Fruit fly (Drosophila melanogaster) whole organism, embryonic: ENCODE data around the gene COX7AL2.
A peak's percentile ranks its signal among the peaks of the same experiment; 100 is the strongest.

Experiments
- CG10147 ChIP-seq: fragments of 200-800 bp; sonication (Bioruptor generic); optimal IDR thresholded peaks from 2 replicates; lab custom pipeline; 2019; ENCODE audit warnings: missing biosample characterization, mild to moderate bottlenecking, missing genetic modification characterization, moderate library complexity
- CG10543 ChIP-seq: fragments of 200-800 bp; sonication (Bioruptor generic); optimal IDR thresholded peaks from 3 replicates; lab custom pipeline; 2017; ENCODE audit warnings: missing biosample characterization, mild to moderate bottlenecking, missing genetic modification characterization, moderate library complexity
- CG1233 ChIP-seq: fragments of 200-800 bp; sonication (Bioruptor generic); optimal IDR thresholded peaks from 4 replicates; lab custom pipeline; 2018; ENCODE audit warnings: missing biosample characterization, mild to moderate bottlenecking, missing genetic modification characterization
- CG13123 ChIP-seq: fragments of 200-800 bp; sonication (Bioruptor generic); optimal IDR thresholded peaks from 2 replicates; lab custom pipeline; 2016; ENCODE audit warnings: missing biosample characterization, missing genetic modification characterization
- CG14441 ChIP-seq: fragments of 200-800 bp; sonication (Bioruptor generic); IDR thresholded peaks from 2 replicates; pipeline ENCODE4 v1.3.6; 2022; ENCODE audit warnings: missing biosample characterization, missing genetic modification characterization
- CG14667 ChIP-seq: fragments of 200-800 bp; sonication (Bioruptor generic); IDR thresholded peaks from 2 replicates; pipeline ENCODE4 v1.3.6; 2022; ENCODE audit warnings: missing biosample characterization, missing genetic modification characterization
- CG15011 ChIP-seq: fragments of 200-800 bp; sonication (Bioruptor generic); optimal IDR thresholded peaks from 3 replicates; lab custom pipeline; 2018; ENCODE audit warnings: missing biosample characterization, mild to moderate bottlenecking, missing genetic modification characterization
- CG15696 ChIP-seq: fragments of 200-800 bp; sonication (Bioruptor generic); optimal IDR thresholded peaks from 2 replicates; lab custom pipeline; 2019; ENCODE audit warnings: missing biosample characterization, mild to moderate bottlenecking, missing genetic modification characterization, moderate library complexity
- CG1602 ChIP-seq: fragments of 200-800 bp; sonication (Bioruptor generic); optimal IDR thresholded peaks from 3 replicates; lab custom pipeline; 2016; ENCODE audit warnings: missing biosample characterization, missing genetic modification characterization
- CG17829 ChIP-seq: fragments of 200-800 bp; optimal IDR thresholded peaks from 2 replicates; lab custom pipeline; 2019; ENCODE audit warnings: missing biosample characterization, mild to moderate bottlenecking, missing genetic modification characterization, moderate library complexity
- CG18599 ChIP-seq: fragments of 200-800 bp; sonication (Bioruptor generic); optimal IDR thresholded peaks from 3 replicates; lab custom pipeline; 2017; ENCODE audit warnings: missing biosample characterization, missing genetic modification characterization, mild to moderate bottlenecking, moderate library complexity, missing genetic modification reagents
- CG31224 ChIP-seq: fragments of 200-800 bp; sonication (Bioruptor generic); IDR thresholded peaks from 2 replicates; pipeline ENCODE4 v1.3.6; 2022; ENCODE audit warnings: missing biosample characterization, missing genetic modification characterization
- CG31441 ChIP-seq: fragments of 200-800 bp; sonication (Bioruptor generic); IDR thresholded peaks from 2 replicates; pipeline ENCODE4 v1.3.6; 2022; ENCODE audit warnings: missing biosample characterization, missing genetic modification characterization
- CG34224 ChIP-seq: fragments of 200-800 bp; sonication (Bioruptor generic); IDR thresholded peaks from 3 replicates; pipeline ENCODE4 v1.3.6; 2022; ENCODE audit warnings: missing biosample characterization, missing genetic modification characterization; ENCODE audit not compliant: partially characterized antibody
- CG3847 ChIP-seq: fragments of 200-800 bp; sonication (Bioruptor generic); IDR thresholded peaks from 2 replicates; pipeline ENCODE4 v1.3.6; 2022; ENCODE audit warnings: missing biosample characterization, missing genetic modification characterization
- CG7271 ChIP-seq: fragments of 200-800 bp; sonication (Bioruptor generic); optimal IDR thresholded peaks from 2 replicates; lab custom pipeline; 2018; ENCODE audit warnings: missing biosample characterization, mild to moderate bottlenecking, missing genetic modification characterization, moderate library complexity
- CG7357 ChIP-seq: fragments of 200-800 bp; sonication (Bioruptor generic); IDR thresholded peaks from 3 replicates; pipeline ENCODE4 v1.3.6; 2022; ENCODE audit warnings: missing biosample characterization, missing genetic modification characterization
- CG7745 ChIP-seq: fragments of 200-800 bp; sonication (Bioruptor generic); optimal IDR thresholded peaks from 2 replicates; lab custom pipeline; 2018; ENCODE audit warnings: missing biosample characterization, mild to moderate bottlenecking, missing genetic modification characterization, moderate library complexity
- CG8089 ChIP-seq: fragments of 200-800 bp; sonication (Bioruptor generic); optimal IDR thresholded peaks from 3 replicates; lab custom pipeline; 2016; ENCODE audit warnings: missing biosample characterization, missing genetic modification characterization
- CG9797 ChIP-seq: fragments of 200-800 bp; sonication (Bioruptor generic); optimal IDR thresholded peaks from 3 replicates; lab custom pipeline; 2018; ENCODE audit warnings: missing biosample characterization, mild to moderate bottlenecking, missing genetic modification characterization
- CkIIα-i1 ChIP-seq: fragments of 200-800 bp; sonication (Bioruptor generic); IDR thresholded peaks from 2 replicates; pipeline ENCODE4 v1.3.6; 2022; ENCODE audit warnings: missing biosample characterization, missing genetic modification characterization
- Dad ChIP-seq: fragments of 200-800 bp; sonication (Bioruptor generic); optimal IDR thresholded peaks from 3 replicates; lab custom pipeline; 2016; ENCODE audit warnings: missing biosample characterization, missing genetic modification characterization
- HLH54F ChIP-seq: fragments of 200-800 bp; sonication (Bioruptor generic); optimal IDR thresholded peaks from 3 replicates; lab custom pipeline; 2016; ENCODE audit warnings: missing biosample characterization, missing genetic modification characterization
- Hr3 ChIP-seq: fragments of 200-800 bp; sonication (Bioruptor generic); optimal IDR thresholded peaks from 3 replicates; lab custom pipeline; 2016; ENCODE audit warnings: missing biosample characterization, missing genetic modification characterization
- Lpt ChIP-seq: fragments of >200 bp; optimal IDR thresholded peaks from 2 replicates; lab custom pipeline; 2018; ENCODE audit warnings: missing biosample characterization, missing genetic modification characterization
- MESR4 ChIP-seq: fragments of 200-800 bp; sonication (Bioruptor generic); optimal IDR thresholded peaks from 2 replicates; lab custom pipeline; 2018; ENCODE audit warnings: missing biosample characterization, mild to moderate bottlenecking, missing genetic modification characterization, moderate library complexity
- Ravus ChIP-seq: fragments of 200-800 bp; sonication (Bioruptor generic); IDR thresholded peaks from 2 replicates; pipeline ENCODE4 v1.3.6; 2022; ENCODE audit warnings: missing biosample characterization, missing genetic modification characterization
- Sry-β ChIP-seq: fragments of 200-800 bp; sonication (Bioruptor generic); optimal IDR thresholded peaks from 2 replicates; lab custom pipeline; 2018; ENCODE audit warnings: missing biosample characterization, mild to moderate bottlenecking, missing genetic modification characterization, moderate library complexity
- YL-1 ChIP-seq: fragments of 200-800 bp; sonication (Bioruptor generic); optimal IDR thresholded peaks from 3 replicates; lab custom pipeline; 2017; ENCODE audit warnings: missing biosample characterization, mild to moderate bottlenecking, missing genetic modification characterization
- crc ChIP-seq: fragments of 200-800 bp; sonication (Bioruptor generic); optimal IDR thresholded peaks from 2 replicates; lab custom pipeline; 2016; ENCODE audit warnings: missing biosample characterization, missing genetic modification characterization
- dan ChIP-seq: fragments of 200-800 bp; sonication (Bioruptor generic); IDR thresholded peaks from 2 replicates; pipeline ENCODE4 v1.3.6; 2022; ENCODE audit warnings: missing biosample characterization, missing genetic modification characterization
- fd102C ChIP-seq: fragments of 200-800 bp; sonication (Bioruptor generic); optimal IDR thresholded peaks from 2 replicates; lab custom pipeline; 2018; ENCODE audit warnings: missing biosample characterization, mild to moderate bottlenecking, missing genetic modification characterization, moderate library complexity
- fd96Cb ChIP-seq: fragments of 200-800 bp; sonication (Bioruptor generic); optimal IDR thresholded peaks from 2 replicates; lab custom pipeline; 2018; ENCODE audit warnings: missing biosample characterization, mild to moderate bottlenecking, missing genetic modification characterization, moderate library complexity
- gcm2 ChIP-seq: fragments of 200-800 bp; sonication (Bioruptor generic); optimal IDR thresholded peaks from 2 replicates; lab custom pipeline; 2016; ENCODE audit warnings: missing biosample characterization, missing genetic modification characterization
- gro ChIP-seq: fragments of 200-800 bp; sonication (Bioruptor generic); optimal IDR thresholded peaks from 2 replicates; lab custom pipeline; 2016; ENCODE audit warnings: missing biosample characterization, missing genetic modification characterization
- hbn ChIP-seq: fragments of 200-800 bp; sonication (Bioruptor generic); IDR thresholded peaks from 2 replicates; pipeline ENCODE4 v1.3.6; 2022; ENCODE audit warnings: missing biosample characterization, missing genetic modification characterization; ENCODE audit not compliant: partially characterized antibody
- hkb ChIP-seq, 2 experiments: fragments of 200-800 bp in 1 of 2; fragments of >200 bp in 1 of 2; sonication (Bioruptor generic) in 1 of 2; IDR thresholded peaks in 1 of 2; optimal IDR thresholded peaks in 1 of 2; 2 replicates each; pipeline versions ENCODE4 v1.3.6 to Lab custom; 2017 to 2022; ENCODE audit warnings: missing biosample characterization in 1 of 2, missing genetic modification characterization in 1 of 2
- jigr1 ChIP-seq: fragments of 200-800 bp; sonication (Bioruptor generic); IDR thresholded peaks from 3 replicates; pipeline ENCODE4 v1.3.6; 2022; ENCODE audit warnings: missing biosample characterization, missing genetic modification characterization
- knrl ChIP-seq: fragments of 200-800 bp; sonication (Bioruptor generic); IDR thresholded peaks from 3 replicates; pipeline ENCODE4 v1.3.6; 2022; ENCODE audit warnings: missing biosample characterization, missing genetic modification characterization; ENCODE audit not compliant: partially characterized antibody
- lola ChIP-seq, 3 experiments: fragments of >200 bp in 2 of 3; fragments of 200-800 bp in 1 of 3; sonication (Bioruptor generic) in 1 of 3; optimal IDR thresholded peaks; 2 replicates each; lab custom pipeline; 2017 to 2019; ENCODE audit warnings: missing biosample characterization in 3 of 3, missing genetic modification characterization in 3 of 3, mild to moderate bottlenecking in 1 of 3, moderate library complexity in 1 of 3
- pfk ChIP-seq: fragments of 200-800 bp; sonication (Bioruptor generic); optimal IDR thresholded peaks from 2 replicates; lab custom pipeline; 2018; ENCODE audit warnings: missing biosample characterization, mild to moderate bottlenecking, missing genetic modification characterization, moderate library complexity
- pita ChIP-seq: fragments of 200-800 bp; sonication (Bioruptor generic); optimal IDR thresholded peaks from 2 replicates; lab custom pipeline; 2017; ENCODE audit warnings: missing biosample characterization, mild to moderate bottlenecking, missing genetic modification characterization
- prd ChIP-seq, 3 experiments: fragments of >200 bp in 2 of 3; fragments of 200-800 bp in 1 of 3; sonication (Bioruptor generic) in 1 of 3; optimal IDR thresholded peaks in 2 of 3; IDR thresholded peaks in 1 of 3; 2 replicates in 2 of 3; 3 replicates in 1 of 3; pipeline versions ENCODE4 v1.3.6 to Lab custom; 2017 to 2022; ENCODE audit warnings: missing biosample characterization in 1 of 3, missing genetic modification characterization in 1 of 3
- pros ChIP-seq: fragments of 200-800 bp; sonication (Bioruptor generic); optimal IDR thresholded peaks from 3 replicates; lab custom pipeline; 2019; ENCODE audit warnings: missing biosample characterization, mild to moderate bottlenecking, missing genetic modification characterization, moderate library complexity
- scrt ChIP-seq: fragments of 200-800 bp; sonication (Bioruptor generic); optimal IDR thresholded peaks from 2 replicates; lab custom pipeline; 2018; ENCODE audit warnings: missing biosample characterization, mild to moderate bottlenecking, missing genetic modification characterization, moderate library complexity
- so ChIP-seq: fragments of 200-800 bp; sonication (Bioruptor generic); IDR thresholded peaks from 3 replicates; pipeline ENCODE4 v1.3.6; 2022; ENCODE audit warnings: missing biosample characterization, missing genetic modification characterization
- stc ChIP-seq: fragments of 200-800 bp; sonication (Bioruptor generic); IDR thresholded peaks from 2 replicates; pipeline ENCODE4 v1.3.6; 2022; ENCODE audit warnings: missing biosample characterization, missing genetic modification characterization
- trh ChIP-seq: fragments of 200-800 bp; sonication (Bioruptor generic); optimal IDR thresholded peaks from 2 replicates; lab custom pipeline; 2016; ENCODE audit warnings: missing biosample characterization, missing genetic modification characterization
- unc-4 ChIP-seq: fragments of 200-800 bp; sonication (Bioruptor generic); IDR thresholded peaks from 2 replicates; pipeline ENCODE4 v1.3.6; 2022; ENCODE audit warnings: missing biosample characterization, missing genetic modification characterization; ENCODE audit not compliant: partially characterized antibody

COX7AL2 gene

dm6 chr2L:2180120-2180539, 17.6 kb downstream of the COX7AL2 start (continued):
- no peak for TF ChIP-seq prd (optimal IDR thresholded peaks at IDR 0.05; lab: Kevin White, UChicago)
- peak; percentile 93 for TF ChIP-seq prd (GFP tag; IDR thresholded peaks at IDR 0.05; lab: Robert Waterston, UW)
- TF ChIP-seq CG7271: peak; percentile 71
- TF ChIP-seq stc (GFP tag; lab: Robert Waterston, UW): peak; percentile 91
- TF ChIP-seq fd96Cb (tag; lab: Kevin White, UChicago): peak; percentile 94
- TF ChIP-seq dan (GFP tag; lab: Robert Waterston, UW): peak; percentile 56; the same call in 1 of the 2 replicates
- TF ChIP-seq CkIIα-i1 (GFP tag; lab: Robert Waterston, UW): peak; percentile 62
- TF ChIP-seq hbn (GFP tag; lab: Robert Waterston, UW): no peak
- TF ChIP-seq trh (GFP tag; lab: Kevin White, UChicago): peak; percentile 72
- peak in 1 of 3 experiments; percentile 93 for TF ChIP-seq lola (GFP tag; optimal IDR thresholded peaks at IDR 0.05; lab: Kevin White, UChicago)
- TF ChIP-seq CG1233 (GFP tag; lab: Kevin White, UChicago): peak; percentile 85
- peak; percentile 85 for TF ChIP-seq CG1602
- peak; percentile 85 for TF ChIP-seq CG14441
- peak; percentile 86 for TF ChIP-seq CG15011 (GFP tag; lab: Kevin White, UChicago)
- no peak for TF ChIP-seq CG34224
- TF ChIP-seq CG7357: peak; percentile 72; the same call in 2 of the 3 replicates
- no peak for TF ChIP-seq pfk (GFP tag; lab: Kevin White, UChicago)
- TF ChIP-seq CG31224 (GFP tag; lab: Robert Waterston, UW): peak; percentile 79
- TF ChIP-seq CG13123: peak; percentile 75
- peak; percentile 80 for TF ChIP-seq fd102C (GFP tag; lab: Kevin White, UChicago)
- peak; percentile 10 for TF ChIP-seq CG10543 (GFP tag; lab: Kevin White, UChicago)
- TF ChIP-seq so (GFP tag; lab: Robert Waterston, UW): peak; percentile 90
- peak; percentile 58 for TF ChIP-seq Ravus (GFP tag; lab: Robert Waterston, UW)
- no peak for TF ChIP-seq knrl (GFP tag; lab: Robert Waterston, UW)
- peak; percentile 44 for TF ChIP-seq gcm2
- peak; percentile 85 for TF ChIP-seq Dad
- peak; percentile 18 for TF ChIP-seq Sry-β (GFP tag; lab: Kevin White, UChicago)
- TF ChIP-seq pros: no peak
- peak; percentile 50 for TF ChIP-seq gro (GFP tag; lab: Kevin White, UChicago)
- TF ChIP-seq CG31441: peak; percentile 91
- TF ChIP-seq YL-1 (GFP tag; lab: Kevin White, UChicago): peak; percentile 27
- peak; percentile 80 for TF ChIP-seq jigr1
- TF ChIP-seq CG17829 (tag; lab: Kevin White, UChicago): peak; percentile 96
- TF ChIP-seq hkb (optimal IDR thresholded peaks at IDR 0.05; lab: Kevin White, UChicago): no peak
- TF ChIP-seq hkb (GFP tag; IDR thresholded peaks at IDR 0.05; lab: Robert Waterston, UW): peak; percentile 95
- TF ChIP-seq pita (GFP tag; lab: Kevin White, UChicago): no peak
- peak; percentile 89 for TF ChIP-seq CG18599 (GFP tag; lab: Kevin White, UChicago)
- TF ChIP-seq Hr3: peak; percentile 83
- TF ChIP-seq crc (GFP tag; lab: Kevin White, UChicago): peak; percentile 40
- peak; percentile 81 for TF ChIP-seq CG3847 (GFP tag; lab: Robert Waterston, UW)
- peak; percentile 70 for TF ChIP-seq CG8089 (GFP tag; lab: Kevin White, UChicago)
- peak; percentile 43 for TF ChIP-seq MESR4 (GFP tag; lab: Kevin White, UChicago)
- peak; percentile 85 for TF ChIP-seq CG15696 (tag; lab: Kevin White, UChicago)
- no peak for TF ChIP-seq unc-4
- peak; percentile 82 for TF ChIP-seq scrt (GFP tag; lab: Kevin White, UChicago)
- peak; percentile 72 for TF ChIP-seq CG10147 (GFP tag; lab: Kevin White, UChicago)
- peak; percentile 86 for TF ChIP-seq CG14667
- TF ChIP-seq CG7745 (tag; lab: Kevin White, UChicago): peak; percentile 19
- peak; percentile 52 for TF ChIP-seq HLH54F
- no peak for TF ChIP-seq Lpt
- peak; percentile 29 for TF ChIP-seq CG9797 (GFP tag; lab: Kevin White, UChicago)
